Fruit fly (Drosophila melanogaster) whole organism, embryonic: ENCODE data around the gene CG31268.

Experiments used
- ATbp ChIP-seq: fragments of 200-800 bp; sonication (Bioruptor generic); optimal IDR thresholded peaks from 2 replicates; lab custom pipeline; 2017; ENCODE audit warnings: missing biosample characterization, mild to moderate bottlenecking, missing genetic modification characterization, missing genetic modification reagents
- BtbVII ChIP-seq: fragments of 200-800 bp; sonication (Bioruptor generic); optimal IDR thresholded peaks from 3 replicates; lab custom pipeline; 2017; ENCODE audit warnings: missing biosample characterization, mild to moderate bottlenecking, missing genetic modification characterization
- C15 ChIP-seq: fragments of 200-800 bp; sonication (Bioruptor generic); IDR thresholded peaks from 3 replicates; pipeline ENCODE4 v1.3.6; 2022; ENCODE audit warnings: missing biosample characterization, missing genetic modification characterization
- CG10366 ChIP-seq: fragments of 200-800 bp; sonication (Bioruptor generic); IDR thresholded peaks from 2 replicates; pipeline ENCODE4 v1.3.6; 2022; ENCODE audit warnings: missing biosample characterization, missing genetic modification characterization
- CG11398 ChIP-seq: fragments of 200-800 bp; sonication (Bioruptor generic); optimal IDR thresholded peaks from 2 replicates; lab custom pipeline; 2016; ENCODE audit warnings: missing biosample characterization, missing genetic modification characterization
- CG11695 ChIP-seq: fragments of 200-800 bp; sonication (Bioruptor generic); IDR thresholded peaks from 3 replicates; pipeline ENCODE4 v1.3.6; 2022; ENCODE audit warnings: missing biosample characterization, missing genetic modification characterization
- CG14667 ChIP-seq: fragments of 200-800 bp; sonication (Bioruptor generic); IDR thresholded peaks from 2 replicates; pipeline ENCODE4 v1.3.6; 2022; ENCODE audit warnings: missing biosample characterization, missing genetic modification characterization
- CG1602 ChIP-seq: fragments of 200-800 bp; sonication (Bioruptor generic); optimal IDR thresholded peaks from 3 replicates; lab custom pipeline; 2016; ENCODE audit warnings: missing biosample characterization, missing genetic modification characterization
- CG16813 ChIP-seq: fragments of 200-800 bp; sonication (Bioruptor generic); IDR thresholded peaks from 3 replicates; pipeline ENCODE4 v1.3.6; 2022; ENCODE audit warnings: missing biosample characterization, missing genetic modification characterization; ENCODE audit not compliant: partially characterized antibody
- CG17328 ChIP-seq: fragments of 200-800 bp; sonication (Bioruptor generic); IDR thresholded peaks from 2 replicates; pipeline ENCODE4 v1.3.6; 2022; ENCODE audit warnings: missing biosample characterization, missing genetic modification characterization
- CG17385 ChIP-seq: fragments of 200-800 bp; sonication (Bioruptor generic); optimal IDR thresholded peaks from 3 replicates; lab custom pipeline; 2018; ENCODE audit warnings: missing biosample characterization, mild to moderate bottlenecking, missing genetic modification characterization
- CG17912 ChIP-seq: fragments of 200-800 bp; sonication (Bioruptor generic); optimal IDR thresholded peaks from 2 replicates; lab custom pipeline; 2018; ENCODE audit warnings: missing biosample characterization, mild to moderate bottlenecking, missing genetic modification characterization
- CG18619 ChIP-seq: fragments of 200-800 bp; sonication (Bioruptor generic); optimal IDR thresholded peaks from 3 replicates; lab custom pipeline; 2017; ENCODE audit warnings: missing biosample characterization, mild to moderate bottlenecking, missing genetic modification characterization
- CG2202 ChIP-seq: fragments of 200-800 bp; sonication (Bioruptor generic); optimal IDR thresholded peaks from 2 replicates; lab custom pipeline; 2018; ENCODE audit warnings: missing biosample characterization, mild to moderate bottlenecking, missing genetic modification characterization
- CG31365 ChIP-seq: fragments of 200-800 bp; sonication (Bioruptor generic); optimal IDR thresholded peaks from 2 replicates; lab custom pipeline; 2018; ENCODE audit warnings: missing biosample characterization, mild to moderate bottlenecking, missing genetic modification characterization
- CG5245 ChIP-seq: fragments of 200-800 bp; sonication (Bioruptor generic); optimal IDR thresholded peaks from 3 replicates; lab custom pipeline; 2016; ENCODE audit warnings: missing biosample characterization, missing genetic modification characterization
- CG6654 ChIP-seq: fragments of 200-800 bp; sonication (Bioruptor generic); optimal IDR thresholded peaks from 2 replicates; lab custom pipeline; 2017; ENCODE audit warnings: missing biosample characterization, mild to moderate bottlenecking, missing genetic modification characterization
- CG7271 ChIP-seq: fragments of 200-800 bp; sonication (Bioruptor generic); optimal IDR thresholded peaks from 2 replicates; lab custom pipeline; 2018; ENCODE audit warnings: missing biosample characterization, mild to moderate bottlenecking, missing genetic modification characterization, moderate library complexity
- CG7987 ChIP-seq: fragments of 200-800 bp; sonication (Bioruptor generic); optimal IDR thresholded peaks from 2 replicates; lab custom pipeline; 2018; ENCODE audit warnings: missing biosample characterization, mild to moderate bottlenecking, missing genetic modification characterization, moderate library complexity
- CG8359 ChIP-seq: fragments of 200-800 bp; sonication (Bioruptor generic); optimal IDR thresholded peaks from 2 replicates; lab custom pipeline; 2017; ENCODE audit warnings: missing biosample characterization, mild to moderate bottlenecking, missing genetic modification characterization, borderline replicate concordance
- CG9797 ChIP-seq: fragments of 200-800 bp; sonication (Bioruptor generic); optimal IDR thresholded peaks from 3 replicates; lab custom pipeline; 2018; ENCODE audit warnings: missing biosample characterization, mild to moderate bottlenecking, missing genetic modification characterization
- CG9817 ChIP-seq: fragments of 200-800 bp; sonication (Bioruptor generic); optimal IDR thresholded peaks from 2 replicates; lab custom pipeline; 2018; ENCODE audit warnings: missing biosample characterization, mild to moderate bottlenecking, missing genetic modification characterization, moderate library complexity
- Dll ChIP-seq: fragments of 200-800 bp; sonication (Bioruptor generic); IDR thresholded peaks from 4 replicates; pipeline ENCODE4 v1.3.6; 2022; ENCODE audit warnings: missing biosample characterization, missing genetic modification characterization; ENCODE audit not compliant: partially characterized antibody
- Dref ChIP-seq: fragments of 200-800 bp; sonication (Bioruptor generic); IDR thresholded peaks from 2 replicates; pipeline ENCODE4 v1.3.6; 2022; ENCODE audit warnings: missing biosample characterization, missing genetic modification characterization
- GATAe ChIP-seq: fragments of 200-800 bp; sonication (Bioruptor generic); conservative IDR thresholded peaks from 2 replicates; pipeline ENCODE4 v1.3.6; 2022; ENCODE audit warnings: missing biosample characterization, missing genetic modification characterization
- Lpt ChIP-seq: fragments of >200 bp; optimal IDR thresholded peaks from 2 replicates; lab custom pipeline; 2018; ENCODE audit warnings: missing biosample characterization, missing genetic modification characterization
- Mrtf ChIP-seq: fragments of 200-800 bp; sonication (Bioruptor generic); IDR thresholded peaks from 3 replicates; pipeline ENCODE4 v1.3.6; 2022; ENCODE audit warnings: missing biosample characterization, missing genetic modification characterization
- Nf-YC ChIP-seq: fragments of 200-800 bp; optimal IDR thresholded peaks from 3 replicates; lab custom pipeline; 2019; ENCODE audit warnings: missing biosample characterization, mild to moderate bottlenecking, missing genetic modification characterization, moderate library complexity
- Rx ChIP-seq: fragments of 200-800 bp; sonication (Bioruptor generic); IDR thresholded peaks from 2 replicates; pipeline ENCODE4 v1.3.6; 2022; ENCODE audit warnings: missing biosample characterization, missing genetic modification characterization
- chm ChIP-seq: fragments of 200-800 bp; sonication (Bioruptor generic); IDR thresholded peaks from 2 replicates; pipeline ENCODE4 v1.3.6; 2022; ENCODE audit warnings: missing biosample characterization, missing genetic modification characterization
- dm ChIP-seq: fragments of 200-800 bp; sonication (Bioruptor generic); optimal IDR thresholded peaks from 3 replicates; lab custom pipeline; 2016; ENCODE audit warnings: missing biosample characterization, missing genetic modification characterization
- emc ChIP-seq: fragments of 200-800 bp; sonication (Bioruptor generic); optimal IDR thresholded peaks from 2 replicates; lab custom pipeline; 2016; ENCODE audit warnings: missing biosample characterization, missing genetic modification characterization
- eyg ChIP-seq: fragments of 200-800 bp; sonication (Bioruptor generic); optimal IDR thresholded peaks from 3 replicates; lab custom pipeline; 2016; ENCODE audit warnings: missing biosample characterization, missing genetic modification characterization
- hbn ChIP-seq: fragments of 200-800 bp; sonication (Bioruptor generic); IDR thresholded peaks from 2 replicates; pipeline ENCODE4 v1.3.6; 2022; ENCODE audit warnings: missing biosample characterization, missing genetic modification characterization; ENCODE audit not compliant: partially characterized antibody
- inv ChIP-seq: fragments of 200-800 bp; sonication (Bioruptor generic); IDR thresholded peaks from 2 replicates; pipeline ENCODE4 v1.3.6; 2022; ENCODE audit warnings: missing biosample characterization, missing genetic modification characterization; ENCODE audit not compliant: partially characterized antibody
- lmd ChIP-seq: fragments of 200-800 bp; sonication (Bioruptor generic); IDR thresholded peaks from 2 replicates; pipeline ENCODE4 v1.3.6; 2022; ENCODE audit warnings: missing biosample characterization, missing genetic modification characterization
- lola ChIP-seq, 3 experiments: fragments of >200 bp in 2 of 3; fragments of 200-800 bp in 1 of 3; sonication (Bioruptor generic) in 1 of 3; optimal IDR thresholded peaks; 2 replicates each; lab custom pipeline; 2017 to 2019; ENCODE audit warnings: missing biosample characterization in 3 of 3, missing genetic modification characterization in 3 of 3, mild to moderate bottlenecking in 1 of 3, moderate library complexity in 1 of 3
- nerfin-2 ChIP-seq: fragments of 200-800 bp; sonication (Bioruptor generic); IDR thresholded peaks from 2 replicates; pipeline ENCODE4 v1.3.6; 2022; ENCODE audit warnings: missing biosample characterization, missing genetic modification characterization; ENCODE audit not compliant: partially characterized antibody
- oc ChIP-seq: fragments of 200-800 bp; sonication (Bioruptor generic); optimal IDR thresholded peaks from 2 replicates; lab custom pipeline; 2018; ENCODE audit warnings: missing biosample characterization, mild to moderate bottlenecking, missing genetic modification characterization, moderate library complexity
- salm ChIP-seq: fragments of 200-800 bp; sonication (Bioruptor generic); optimal IDR thresholded peaks from 2 replicates; lab custom pipeline; 2018; ENCODE audit warnings: missing biosample characterization, mild to moderate bottlenecking, missing genetic modification characterization
- sd ChIP-seq: fragments of 200-800 bp; sonication (Bioruptor generic); optimal IDR thresholded peaks from 3 replicates; lab custom pipeline; 2018; ENCODE audit warnings: missing biosample characterization, mild to moderate bottlenecking, missing genetic modification characterization, moderate library complexity
- sens ChIP-seq: fragments of 200-800 bp; sonication (Bioruptor generic); peaks from one replicate; lab custom pipeline; 2016; ENCODE audit warnings: missing biosample characterization, missing genetic modification characterization
- seq ChIP-seq: fragments of 200-800 bp; sonication (Bioruptor generic); IDR thresholded peaks from 2 replicates; pipeline ENCODE4 v1.3.6; 2022; ENCODE audit warnings: missing biosample characterization, missing genetic modification characterization
- so ChIP-seq: fragments of 200-800 bp; sonication (Bioruptor generic); IDR thresholded peaks from 3 replicates; pipeline ENCODE4 v1.3.6; 2022; ENCODE audit warnings: missing biosample characterization, missing genetic modification characterization
- zen2 ChIP-seq: fragments of 200-800 bp; sonication (Bioruptor generic); IDR thresholded peaks from 3 replicates; pipeline ENCODE4 v1.3.6; 2022; ENCODE audit warnings: missing biosample characterization, missing genetic modification characterization; ENCODE audit not compliant: partially characterized antibody

The CG31268 gene

DNA sequence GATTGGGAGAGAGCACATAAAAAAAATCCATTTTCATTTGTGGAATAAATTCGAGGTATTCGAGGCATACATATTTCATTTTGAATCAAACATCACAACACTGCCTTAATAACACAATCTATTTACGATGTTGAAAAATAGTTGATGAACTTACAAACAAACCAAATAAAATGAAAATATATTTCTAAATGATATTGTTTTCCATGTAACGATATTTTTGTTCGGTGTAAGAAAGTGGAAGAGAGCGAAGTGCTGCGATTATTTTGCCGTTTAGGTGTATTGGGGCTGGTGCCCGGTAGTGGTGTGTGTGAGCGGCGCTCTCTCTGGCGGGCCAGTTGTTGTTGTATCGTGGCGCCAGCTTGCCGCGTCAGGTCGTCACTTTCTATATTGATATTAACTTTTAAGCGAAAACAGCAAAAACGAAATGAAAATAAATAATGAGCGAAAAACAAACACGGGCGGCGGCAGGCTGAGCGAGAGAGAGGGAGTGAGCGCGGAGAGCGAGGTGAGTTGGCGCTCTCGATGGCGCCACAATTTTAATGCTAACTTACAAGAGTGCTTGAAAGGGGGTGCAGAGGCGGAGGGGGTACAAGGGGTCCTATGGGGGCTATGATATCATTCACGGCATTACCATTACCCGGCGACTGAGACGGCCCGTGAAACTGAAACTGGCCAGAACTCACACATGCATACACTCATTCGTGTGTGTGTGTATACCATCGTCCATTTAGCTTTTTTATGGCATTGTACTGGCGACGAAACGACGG, 33.6 kb downstream of the CG31268 start (continued):
- TF ChIP-seq CG17912 (peak; percentile 88), Nf-YC (peak; percentile 81), seq (peak; percentile 81), sd (tag; lab: Kevin White, UChicago) (peak; percentile 73), lola (GFP tag; optimal IDR thresholded peaks at IDR 0.05; lab: Kevin White, UChicago) (peak in 1 of 3 experiments; percentile 86), CG11695 (GFP tag; lab: Robert Waterston, UW) (peak; percentile 92), ATbp (GFP tag; lab: Kevin White, UChicago) (peak; percentile 93), CG11398 (peak; percentile 84), dm (GFP tag; lab: Kevin White, UChicago) (peak; percentile 78), CG7987 (peak; percentile 82), zen2 (GFP tag; lab: Robert Waterston, UW) (no peak), Dref (GFP tag; lab: Robert Waterston, UW) (no peak), BtbVII (GFP tag; lab: Kevin White, UChicago) (peak; percentile 91), CG7271 (tag; lab: Kevin White, UChicago) (peak; percentile 48), CG6654 (peak; percentile 78), C15 (GFP tag; lab: Robert Waterston, UW) (0 out of 3 replicates have a peak, but pooled peaks have one; percentile 54), inv (GFP tag; lab: Robert Waterston, UW) (no peak), Dll (0 out of 4 replicates have a peak, but pooled peaks have one; percentile 43), salm (tag; lab: Kevin White, UChicago) (peak; percentile 93), CG5245 (GFP tag; lab: Kevin White, UChicago) (peak; percentile 86), Rx (peak; percentile 82), chm (GFP tag; lab: Robert Waterston, UW) (peak; percentile 54; the same call in 1 of the 2 replicates), CG9797 (GFP tag; lab: Kevin White, UChicago) (peak; percentile 34), CG14667 (GFP tag; lab: Robert Waterston, UW) (peak; percentile 78), Lpt (GFP tag; lab: Kevin White, UChicago) (no peak), Mrtf (GFP tag; lab: Robert Waterston, UW) (peak; percentile 77), eyg (GFP tag; lab: Kevin White, UChicago) (peak; percentile 70), CG1602 (GFP tag; lab: Kevin White, UChicago) (peak; percentile 89), CG10366 (GFP tag; lab: Robert Waterston, UW) (peak; percentile 87), CG31365 (peak; percentile 75), CG8359 (GFP tag; lab: Kevin White, UChicago) (peak; percentile 80), CG17328 (GFP tag; lab: Robert Waterston, UW) (peak; percentile 79), oc (tag; lab: Kevin White, UChicago) (peak; percentile 96), hbn (GFP tag; lab: Robert Waterston, UW) (peak; percentile 26; the same call in 1 of the 2 replicates), so (GFP tag; lab: Robert Waterston, UW) (peak; percentile 90), CG17385 (GFP tag; lab: Kevin White, UChicago) (peak; percentile 90), emc (peak; percentile 71), nerfin-2 (GFP tag; lab: Robert Waterston, UW) (no peak), CG9817 (peak; percentile 86), GATAe (peak; percentile 71), CG16813 (0 out of 3 replicates have a peak, but pooled peaks have one; percentile 12), lmd (GFP tag; lab: Robert Waterston, UW) (peak; percentile 93; the same call in 1 of the 2 replicates), CG2202 (tag; lab: Kevin White, UChicago) (peak; percentile 74), CG18619 (GFP tag; lab: Kevin White, UChicago) (peak; percentile 92), sens (GFP tag; lab: Kevin White, UChicago) (peak; percentile 99)
